Fruit fly (Drosophila melanogaster): Measurements from ENCODE around the gene AsnS.

AsnS gene

dm6 chr3L:21176935-21177581 is 4.1 kb downstream of the AsnS start (continued):
- peak; percentile 85 for TF ChIP-seq CG3847 (GFP tag; IDR thresholded peaks at IDR 0.05)
- peak; percentile 47 for TF ChIP-seq ems (GFP tag; optimal IDR thresholded peaks at IDR 0.05)
- peak; percentile 72 for TF ChIP-seq zfh2 (GFP tag; optimal IDR thresholded peaks at IDR 0.05)
- no peak for TF ChIP-seq CG2199 (GFP tag; IDR thresholded peaks at IDR 0.05)
- no peak for TF ChIP-seq CG31388 (GFP tag; optimal IDR thresholded peaks at IDR 0.05)
- peak; percentile 47 for TF ChIP-seq CG13894 (tag; optimal IDR thresholded peaks at IDR 0.05)
- TF ChIP-seq org-1 (GFP tag; optimal IDR thresholded peaks at IDR 0.05) = peak; percentile 32
- TF ChIP-seq gcm (GFP tag; optimal IDR thresholded peaks at IDR 0.05) = no peak
- TF ChIP-seq tup (GFP tag; optimal IDR thresholded peaks at IDR 0.05) = peak; percentile 8
- no peak for TF ChIP-seq Dref (GFP tag; IDR thresholded peaks at IDR 0.05)
- no peak for TF ChIP-seq CG11398 (GFP tag; optimal IDR thresholded peaks at IDR 0.05)
- no peak for TF ChIP-seq CG31365 (tag; optimal IDR thresholded peaks at IDR 0.05)
- TF ChIP-seq CG18764 (GFP tag; optimal IDR thresholded peaks at IDR 0.05) = peak; percentile 5
- TF ChIP-seq CG11696 (GFP tag; IDR thresholded peaks at IDR 0.05) = peak; percentile 40; the same call in 1 of the 2 replicates
- peak; percentile 78 for TF ChIP-seq CG10274 (GFP tag; optimal IDR thresholded peaks at IDR 0.05)
- peak; percentile 49; the same call in 1 of the 2 replicates for TF ChIP-seq CG6272 (GFP tag; IDR thresholded peaks at IDR 0.05)
- peak; percentile 5 for TF ChIP-seq fd96Cb (tag; optimal IDR thresholded peaks at IDR 0.05)
- no peak for TF ChIP-seq CG34376 (GFP tag; optimal IDR thresholded peaks at IDR 0.05)
- TF ChIP-seq CG1233 (GFP tag; optimal IDR thresholded peaks at IDR 0.05) = peak; percentile 29
- no peak for TF ChIP-seq trh (GFP tag; optimal IDR thresholded peaks at IDR 0.05)
- TF ChIP-seq toy (GFP tag; IDR thresholded peaks at IDR 0.05) = peak; percentile 74
- peak; percentile 35; the same call in 1 of the 2 replicates for TF ChIP-seq MBD-R2 (GFP tag; IDR thresholded peaks at IDR 0.05)
- 0 out of 3 replicates have a peak, but pooled peaks have one; percentile 18 for TF ChIP-seq CG3726 (GFP tag; IDR thresholded peaks at IDR 0.05)
- peak; percentile 12 for TF ChIP-seq tin (GFP tag; optimal IDR thresholded peaks at IDR 0.05)
- peak; percentile 52; the same call in 2 of the 3 replicates for TF ChIP-seq ci (GFP tag; IDR thresholded peaks at IDR 0.05)
- TF ChIP-seq sd (tag; optimal IDR thresholded peaks at IDR 0.05) = peak; percentile 77
- peak; percentile 70 for TF ChIP-seq stc (GFP tag; IDR thresholded peaks at IDR 0.05)
- peak; percentile 10 for TF ChIP-seq zen (tag; optimal IDR thresholded peaks at IDR 0.05)
- peak; percentile 70 for TF ChIP-seq CG31224 (GFP tag; IDR thresholded peaks at IDR 0.05)
- TF ChIP-seq CG9609 (GFP tag; optimal IDR thresholded peaks at IDR 0.05) = no peak
- peak; percentile 30 for TF ChIP-seq CG13123 (GFP tag; optimal IDR thresholded peaks at IDR 0.05)
- 0 out of 2 replicates have a peak, but pooled peaks have one; percentile 24 for TF ChIP-seq Oaz (GFP tag; IDR thresholded peaks at IDR 0.05)
- peak; percentile 59 for TF ChIP-seq cwo (GFP tag; optimal IDR thresholded peaks at IDR 0.05)
- TF ChIP-seq CG8478 (optimal IDR thresholded peaks at IDR 0.05) = no peak
- peak; percentile 67 for TF ChIP-seq esg (GFP tag; conservative IDR thresholded peaks at IDR 0.05)
- no peak for TF ChIP-seq trem (tag; optimal IDR thresholded peaks at IDR 0.05)
- TF ChIP-seq sim (GFP tag; IDR thresholded peaks at IDR 0.05) = no peak
- TF ChIP-seq CG10979 (tag; optimal IDR thresholded peaks at IDR 0.05) = no peak
- TF ChIP-seq CG18476 (GFP tag; optimal IDR thresholded peaks at IDR 0.05) = peak; percentile 70
- no peak for TF ChIP-seq CG8359 (GFP tag; optimal IDR thresholded peaks at IDR 0.05; ENCODE audit: borderline replicate concordance)
- no peak for TF ChIP-seq Six4 (GFP tag; optimal IDR thresholded peaks at IDR 0.05)
- TF ChIP-seq CG12071 (GFP tag; optimal IDR thresholded peaks at IDR 0.05) = peak; percentile 11
- no peak for TF ChIP-seq E2f2 (GFP tag; IDR thresholded peaks at IDR 0.05)
- no peak for TF ChIP-seq CG3995 (GFP tag; optimal IDR thresholded peaks at IDR 0.05)
- TF ChIP-seq fu2 (GFP tag; optimal IDR thresholded peaks at IDR 0.05) = peak; percentile 51
- no peak for TF ChIP-seq CG30431 (GFP tag; optimal IDR thresholded peaks at IDR 0.05)
- TF ChIP-seq p53 (GFP tag; optimal IDR thresholded peaks at IDR 0.05) = no peak
- TF ChIP-seq Xrp1 (GFP tag; IDR thresholded peaks at IDR 0.05) = no peak; the same call in 1 of the 2 replicates
- TF ChIP-seq Ada2b (GFP tag; IDR thresholded peaks at IDR 0.05) = peak; percentile 73
- TF ChIP-seq pzg (GFP tag; optimal IDR thresholded peaks at IDR 0.05) = no peak
- peak; percentile 80 for TF ChIP-seq CG18599 (GFP tag; optimal IDR thresholded peaks at IDR 0.05)
